Fruit fly (Drosophila melanogaster) whole organism, prepupa: ENCODE measurements around the gene mesh.

ENCODE experiments used
- CG10669 ChIP-seq: fragments of 200-800 bp; sonication (Bioruptor generic); optimal IDR thresholded peaks from 3 replicates; lab custom pipeline; 2018; ENCODE audit warnings: missing biosample characterization, mild to moderate bottlenecking, missing genetic modification characterization, moderate library complexity
- CG11762 ChIP-seq: fragments of 200-800 bp; sonication (Bioruptor generic); optimal IDR thresholded peaks from 3 replicates; lab custom pipeline; 2016; ENCODE audit warnings: missing biosample characterization, missing genetic modification characterization; ENCODE audit not compliant: insufficient read depth
- CG11902 ChIP-seq: fragments of 200-800 bp; sonication (Bioruptor generic); optimal IDR thresholded peaks from 3 replicates; lab custom pipeline; 2016; ENCODE audit warnings: missing biosample characterization, missing genetic modification characterization
- CG1621 ChIP-seq: fragments of 200-800 bp; sonication (Bioruptor generic); optimal IDR thresholded peaks from 3 replicates; lab custom pipeline; 2018; ENCODE audit warnings: missing biosample characterization, mild to moderate bottlenecking, missing genetic modification characterization
- CG16779 ChIP-seq: fragments of 200-800 bp; sonication (Bioruptor generic); optimal IDR thresholded peaks from 3 replicates; lab custom pipeline; 2017; ENCODE audit warnings: missing biosample characterization, mild to moderate bottlenecking, missing genetic modification characterization
- CG3032 ChIP-seq: fragments of 200-800 bp; optimal IDR thresholded peaks from 2 replicates; lab custom pipeline; 2019; ENCODE audit warnings: missing biosample characterization, mild to moderate bottlenecking, missing genetic modification characterization, moderate library complexity
- CG31627 ChIP-seq: fragments of 200-800 bp; sonication (Bioruptor generic); optimal IDR thresholded peaks from 3 replicates; lab custom pipeline; 2016; ENCODE audit warnings: missing biosample characterization, missing genetic modification characterization
- CG3919 ChIP-seq: fragments of 200-800 bp; sonication (Bioruptor generic); optimal IDR thresholded peaks from 3 replicates; lab custom pipeline; 2016; ENCODE audit warnings: missing biosample characterization, missing genetic modification characterization
- CG4318 ChIP-seq: fragments of 200-800 bp; sonication (Bioruptor generic); optimal IDR thresholded peaks from 3 replicates; lab custom pipeline; 2017; ENCODE audit warnings: missing biosample characterization, mild to moderate bottlenecking, missing genetic modification characterization
- CG6808 ChIP-seq: fragments of 200-800 bp; sonication (Bioruptor generic); optimal IDR thresholded peaks from 3 replicates; lab custom pipeline; 2017; ENCODE audit warnings: missing biosample characterization, missing genetic modification characterization, mild to moderate bottlenecking, moderate library complexity, missing genetic modification reagents
- CG6854 ChIP-seq: fragments of 200-800 bp; sonication (Bioruptor generic); optimal IDR thresholded peaks from 2 replicates; lab custom pipeline; 2017; ENCODE audit warnings: missing biosample characterization, mild to moderate bottlenecking, missing genetic modification characterization
- CG7368 ChIP-seq: fragments of 200-800 bp; sonication (Bioruptor generic); optimal IDR thresholded peaks from 3 replicates; lab custom pipeline; 2016; ENCODE audit warnings: missing biosample characterization, missing genetic modification characterization
- CG8319 ChIP-seq: fragments of 200-800 bp; sonication (Bioruptor generic); optimal IDR thresholded peaks from 3 replicates; lab custom pipeline; 2016; ENCODE audit warnings: missing biosample characterization, missing genetic modification characterization
- CG9139 ChIP-seq: fragments of 200-800 bp; sonication (Bioruptor generic); optimal IDR thresholded peaks from 3 replicates; lab custom pipeline; 2017; ENCODE audit warnings: missing biosample characterization, mild to moderate bottlenecking, missing genetic modification characterization
- Eip75B ChIP-seq: fragments of 200-800 bp; sonication (Bioruptor generic); optimal IDR thresholded peaks from 3 replicates; lab custom pipeline; 2016; ENCODE audit warnings: missing biosample characterization, missing genetic modification characterization
- Eip78C ChIP-seq: fragments of 200-800 bp; sonication (Bioruptor generic); peaks from one replicate; lab custom pipeline; 2016; ENCODE audit warnings: missing biosample characterization, missing genetic modification characterization
- Ets21C ChIP-seq: fragments of 200-800 bp; sonication (Bioruptor generic); optimal IDR thresholded peaks from 3 replicates; lab custom pipeline; 2016; ENCODE audit warnings: missing biosample characterization, missing genetic modification characterization
- Ets96B ChIP-seq: fragments of 200-800 bp; optimal IDR thresholded peaks from 2 replicates; lab custom pipeline; 2019; ENCODE audit warnings: missing biosample characterization, mild to moderate bottlenecking, missing genetic modification characterization, moderate library complexity
- Gug ChIP-seq: fragments of 200-800 bp; sonication (Bioruptor generic); IDR thresholded peaks from 2 replicates; pipeline ENCODE4 v1.3.6; 2022; ENCODE audit warnings: missing biosample characterization, missing genetic modification characterization
- Hr4 ChIP-seq: fragments of 200-800 bp; sonication (Bioruptor generic); optimal IDR thresholded peaks from 3 replicates; lab custom pipeline; 2016; ENCODE audit warnings: missing biosample characterization, missing genetic modification characterization
- OdsH ChIP-seq: fragments of 200-800 bp; sonication (Bioruptor generic); optimal IDR thresholded peaks from 3 replicates; lab custom pipeline; 2016; ENCODE audit warnings: missing biosample characterization, missing genetic modification characterization
- Sox14 ChIP-seq: fragments of 200-800 bp; sonication (Bioruptor generic); optimal IDR thresholded peaks from 3 replicates; lab custom pipeline; 2016; ENCODE audit warnings: missing biosample characterization, missing genetic modification characterization
- achi ChIP-seq: fragments of 200-800 bp; sonication (Bioruptor generic); optimal IDR thresholded peaks from 3 replicates; lab custom pipeline; 2016; ENCODE audit warnings: missing biosample characterization, missing genetic modification characterization
- dsx ChIP-seq: fragments of 200-800 bp; optimal IDR thresholded peaks from 3 replicates; lab custom pipeline; 2019; ENCODE audit warnings: missing biosample characterization, mild to moderate bottlenecking, missing genetic modification characterization, moderate library complexity; ENCODE audit not compliant: poor library complexity, severe bottlenecking
- eg ChIP-seq: fragments of 200-800 bp; sonication (Bioruptor generic); IDR thresholded peaks from 3 replicates; pipeline ENCODE4 v1.3.6; 2022; ENCODE audit warnings: missing biosample characterization, missing genetic modification characterization
- esn ChIP-seq: fragments of 200-800 bp; sonication (Bioruptor generic); optimal IDR thresholded peaks from 2 replicates; lab custom pipeline; 2016; ENCODE audit warnings: missing biosample characterization, mild to moderate bottlenecking, missing genetic modification characterization, moderate library complexity
- fd59A ChIP-seq: fragments of 200-800 bp; sonication (Bioruptor generic); optimal IDR thresholded peaks from 2 replicates; lab custom pipeline; 2017; ENCODE audit warnings: missing biosample characterization, mild to moderate bottlenecking, missing genetic modification characterization, missing genetic modification reagents
- fkh ChIP-seq: fragments of 200-800 bp; sonication (Bioruptor generic); optimal IDR thresholded peaks from 3 replicates; lab custom pipeline; 2017; ENCODE audit warnings: missing biosample characterization, mild to moderate bottlenecking, missing genetic modification characterization, moderate library complexity
- net ChIP-seq: fragments of 200-800 bp; sonication (Bioruptor generic); optimal IDR thresholded peaks from 3 replicates; lab custom pipeline; 2016; ENCODE audit warnings: missing biosample characterization, missing genetic modification characterization
- salr ChIP-seq, 2 experiments: fragments of 200-800 bp; sonication (Bioruptor generic); optimal IDR thresholded peaks; 3 replicates each; lab custom pipeline; 2016 to 2018; ENCODE audit warnings: missing biosample characterization in 2 of 2, missing genetic modification characterization in 2 of 2, mild to moderate bottlenecking in 1 of 2
- ss ChIP-seq, 2 experiments: fragments of 200-800 bp; sonication (Bioruptor generic); optimal IDR thresholded peaks; 2 replicates in 1 of 2; 3 replicates in 1 of 2; lab custom pipeline; 2017 to 2018; ENCODE audit warnings: mild to moderate bottlenecking in 2 of 2, missing biosample characterization in 2 of 2, missing genetic modification characterization in 2 of 2, moderate library complexity in 1 of 2
- svp ChIP-seq: fragments of 200-800 bp; sonication (Bioruptor generic); peaks from one replicate; lab custom pipeline; 2016; ENCODE audit warnings: missing biosample characterization, missing genetic modification characterization
- topi ChIP-seq: fragments of 200-800 bp; sonication (Bioruptor generic); optimal IDR thresholded peaks from 3 replicates; lab custom pipeline; 2016; ENCODE audit warnings: missing biosample characterization, missing genetic modification characterization
- vri ChIP-seq: fragments of 200-800 bp; sonication (Bioruptor generic); optimal IDR thresholded peaks from 3 replicates; lab custom pipeline; 2016; ENCODE audit warnings: missing biosample characterization, mild to moderate bottlenecking, missing genetic modification characterization

The mesh gene

dm6 chr3R:31218997-31219992 is 23.7 kb upstream of the mesh start, which contains the start of gene ATPsynC:
Gene ATPsynC (minus strand): TSS chr3R:31219630.
- peak; percentile 52 for TF ChIP-seq CG16779
- TF ChIP-seq OdsH = no peak
- TF ChIP-seq Hr4 (GFP tag; lab: Kevin White, UChicago) = no peak
- TF ChIP-seq CG11762 (GFP tag; lab: Kevin White, UChicago) = no peak
- TF ChIP-seq svp (GFP tag; lab: Kevin White, UChicago) = peak; percentile 22
- no peak for TF ChIP-seq CG8319 (GFP tag; lab: Kevin White, UChicago)
- no peak for TF ChIP-seq Eip75B (GFP tag; lab: Kevin White, UChicago)
- no peak for TF ChIP-seq fd59A (GFP tag; lab: Kevin White, UChicago)
- TF ChIP-seq CG3032 (tag; lab: Kevin White, UChicago) = peak; percentile 9
- peak; percentile 99 for TF ChIP-seq vri (GFP tag; lab: Kevin White, UChicago)
- TF ChIP-seq CG9139 (GFP tag; lab: Kevin White, UChicago) = peak; percentile 57
- no peak for TF ChIP-seq CG10669 (GFP tag; lab: Kevin White, UChicago)
- peak; percentile 94 for TF ChIP-seq dsx (GFP tag; lab: Kevin White, UChicago)
- TF ChIP-seq CG3919 (GFP tag; lab: Kevin White, UChicago) = peak; percentile 19
- TF ChIP-seq esn (GFP tag; lab: Kevin White, UChicago) = peak; percentile 3
- no peak for TF ChIP-seq CG7368
- TF ChIP-seq CG31627 (GFP tag; lab: Kevin White, UChicago) = peak; percentile 17
- TF ChIP-seq Ets96B (tag; lab: Kevin White, UChicago) = peak; percentile 26
- peak in 1 of 2 experiments; percentile 59 for TF ChIP-seq ss (GFP tag; optimal IDR thresholded peaks at IDR 0.05; lab: Kevin White, UChicago)
- no peak for TF ChIP-seq CG4318 (GFP tag; lab: Kevin White, UChicago)
- TF ChIP-seq achi (GFP tag; lab: Kevin White, UChicago) = peak; percentile 48
- peak; percentile 29 for TF ChIP-seq fkh (GFP tag; lab: Kevin White, UChicago)
- TF ChIP-seq CG1621 (tag; lab: Kevin White, UChicago) = peak; percentile 1
- TF ChIP-seq Eip78C (GFP tag; lab: Kevin White, UChicago) = peak; percentile 73
- peak; percentile 20 for TF ChIP-seq Sox14
- peak; percentile 49 for TF ChIP-seq net (GFP tag; lab: Kevin White, UChicago)
- TF ChIP-seq CG6854 (GFP tag; lab: Kevin White, UChicago) = peak; percentile 85
- peak; percentile 10 for TF ChIP-seq CG6808 (GFP tag; lab: Kevin White, UChicago)

- TF ChIP-seq Gug (no peak), CG11902 (GFP tag; lab: Kevin White, UChicago) (no peak), ss (GFP tag; optimal IDR thresholded peaks at IDR 0.05; lab: Kevin White, UChicago) (no peak), salr (GFP tag; optimal IDR thresholded peaks at IDR 0.05; lab: Kevin White, UChicago) (no peak), esn (GFP tag; lab: Kevin White, UChicago) (peak; percentile 3), Sox14 (peak; percentile 27), topi (peak; percentile 19), vri (GFP tag; lab: Kevin White, UChicago) (peak; percentile 98), Hr4 (GFP tag; lab: Kevin White, UChicago) (no peak), eg (no peak), CG6808 (GFP tag; lab: Kevin White, UChicago) (no peak), CG6854 (GFP tag; lab: Kevin White, UChicago) (peak; percentile 14), svp (GFP tag; lab: Kevin White, UChicago) (no peak), Ets21C (GFP tag; lab: Kevin White, UChicago) (no peak), dsx (GFP tag; lab: Kevin White, UChicago) (no peak), Eip78C (GFP tag; lab: Kevin White, UChicago) (peak; percentile 12), fkh (GFP tag; lab: Kevin White, UChicago) (no peak), CG3919 (GFP tag; lab: Kevin White, UChicago) (no peak)
These were observed 22.8 kb upstream of the mesh start for dm6 chr3R:31218214-31218876.
